Worm (Caenorhabditis elegans) whole organism, L2 larva: ENCODE data around the gene T05A12.3.

ENCODE experiments used
- C34F6.9 ChIP-seq: fragments of 150-350 bp; optimal IDR thresholded peaks from 2 replicates; lab custom pipeline; 2014; ENCODE audit warnings: missing biosample characterization, missing genetic modification characterization
- F13H6.1 ChIP-seq: sonication (generic microtip); optimal IDR thresholded peaks from 2 replicates; lab custom pipeline; 2016; ENCODE audit warnings: missing genetic modification characterization, missing compliant biosample characterization
- Y55F3AM.14 ChIP-seq: fragments of 200-800 bp; sonication (Bioruptor generic); optimal IDR thresholded peaks from 2 replicates; lab custom pipeline; 2018; ENCODE audit warnings: mild to moderate bottlenecking, missing genetic modification characterization, missing compliant biosample characterization
- ZK546.5 ChIP-seq: sonication (generic microtip); optimal IDR thresholded peaks from 2 replicates; lab custom pipeline; 2017; ENCODE audit warnings: missing biosample characterization, missing genetic modification characterization
- alr-1 ChIP-seq: fragments of 150-350 bp; optimal IDR thresholded peaks from 2 replicates; lab custom pipeline; 2014; ENCODE audit warnings: missing biosample characterization, missing genetic modification characterization
- ama-1 ChIP-seq: fragments of 150-350 bp; optimal IDR thresholded peaks from 2 replicates; lab custom pipeline; 2018; ENCODE audit warnings: inconsistent platforms
- blmp-1 ChIP-seq: sonication (generic microtip); optimal IDR thresholded peaks from 2 replicates; lab custom pipeline; 2017; ENCODE audit warnings: missing genetic modification characterization, mild to moderate bottlenecking, missing compliant biosample characterization, antibody characterized with exemption, moderate library complexity; ENCODE audit not compliant: insufficient read depth
- crh-2 ChIP-seq: sonication (generic microtip); optimal IDR thresholded peaks from 2 replicates; lab custom pipeline; 2017; ENCODE audit warnings: missing biosample characterization, missing genetic modification characterization
- egl-27 ChIP-seq: sonication (generic microtip); optimal IDR thresholded peaks from 3 replicates; lab custom pipeline; 2017; ENCODE audit warnings: missing biosample characterization, missing genetic modification reagents, missing genetic modification characterization
- elt-3 ChIP-seq: sonication (generic microtip); optimal IDR thresholded peaks from 2 replicates; lab custom pipeline; 2017; ENCODE audit warnings: missing biosample characterization, missing genetic modification characterization
- fos-1 ChIP-seq: fragments of 150-350 bp; optimal IDR thresholded peaks from 2 replicates; lab custom pipeline; 2014; ENCODE audit warnings: missing biosample characterization, missing genetic modification characterization
- gmeb-1 ChIP-seq: fragments of 150-350 bp; optimal IDR thresholded peaks from 2 replicates; lab custom pipeline; 2014; ENCODE audit warnings: missing biosample characterization, missing genetic modification characterization
- lin-11 ChIP-seq: fragments of 150-350 bp; sonication (generic microtip); optimal IDR thresholded peaks from 2 replicates; lab custom pipeline; 2014; ENCODE audit warnings: missing biosample characterization, missing genetic modification characterization, inconsistent platforms, mixed read lengths
- lin-13 ChIP-seq: fragments of 150-350 bp; optimal IDR thresholded peaks from 2 replicates; lab custom pipeline; 2014; ENCODE audit warnings: missing biosample characterization, missing genetic modification reagents, missing genetic modification characterization
- lin-39 ChIP-seq: fragments of 150-350 bp; optimal IDR thresholded peaks from 2 replicates; lab custom pipeline; 2014; ENCODE audit warnings: missing biosample characterization, missing genetic modification reagents, missing genetic modification characterization
- lsy-2 ChIP-seq, 2 experiments: fragments of 150-350 bp in 1 of 2; sonication (generic microtip) in 1 of 2; optimal IDR thresholded peaks; 2 replicates each; lab custom pipeline; 2014 to 2017; ENCODE audit warnings: missing biosample characterization in 2 of 2, missing genetic modification characterization in 2 of 2
- mab-5 ChIP-seq: fragments of 150-350 bp; optimal IDR thresholded peaks from 2 replicates; lab custom pipeline; 2014; ENCODE audit warnings: missing biosample characterization, missing genetic modification characterization
- mdl-1 ChIP-seq, 2 experiments: fragments of 150-350 bp in 1 of 2; sonication (generic microtip) in 1 of 2; optimal IDR thresholded peaks; 2 replicates each; lab custom pipeline; 2017; ENCODE audit warnings: missing biosample characterization in 2 of 2, missing genetic modification characterization in 2 of 2
- nhr-10 ChIP-seq: sonication (generic microtip); optimal IDR thresholded peaks from 2 replicates; lab custom pipeline; 2017; ENCODE audit warnings: missing biosample characterization, missing genetic modification characterization
- nhr-11 ChIP-seq: fragments of 150-350 bp; optimal IDR thresholded peaks from 2 replicates; lab custom pipeline; 2014; ENCODE audit warnings: missing biosample characterization, missing genetic modification characterization
- nhr-129 ChIP-seq: fragments of 150-350 bp; optimal IDR thresholded peaks from 2 replicates; lab custom pipeline; 2014; ENCODE audit warnings: missing biosample characterization, missing genetic modification characterization
- nhr-21 ChIP-seq: fragments of 150-350 bp; optimal IDR thresholded peaks from 2 replicates; lab custom pipeline; 2014; ENCODE audit warnings: missing biosample characterization, missing genetic modification characterization
- nhr-6 ChIP-seq: fragments of 150-350 bp; optimal IDR thresholded peaks from 2 replicates; lab custom pipeline; 2014; ENCODE audit warnings: missing biosample characterization, missing genetic modification characterization
- peb-1 ChIP-seq: fragments of 150-350 bp; optimal IDR thresholded peaks from 2 replicates; lab custom pipeline; 2014; ENCODE audit warnings: missing biosample characterization, missing genetic modification characterization
- skn-1 ChIP-seq: sonication (generic microtip); optimal IDR thresholded peaks from 2 replicates; lab custom pipeline; 2017; ENCODE audit warnings: missing biosample characterization, missing genetic modification characterization
- sma-3 ChIP-seq: sonication (generic microtip); optimal IDR thresholded peaks from 2 replicates; lab custom pipeline; 2016; ENCODE audit warnings: missing genetic modification reagents, missing genetic modification characterization, missing compliant biosample characterization
- sma-9 ChIP-seq, 2 experiments: fragments of 150-350 bp in 1 of 2; sonication (generic microtip) in 1 of 2; optimal IDR thresholded peaks; 2 replicates each; lab custom pipeline; 2014 to 2016; ENCODE audit warnings: missing genetic modification characterization in 2 of 2, mild to moderate bottlenecking in 1 of 2, missing biosample characterization in 1 of 2, missing compliant biosample characterization in 1 of 2, missing genetic modification reagents in 1 of 2, moderate library complexity in 1 of 2
- snpc-4 ChIP-seq: fragments of 150-350 bp; optimal IDR thresholded peaks from 2 replicates; lab custom pipeline; 2014; ENCODE audit warnings: missing biosample characterization, missing genetic modification characterization
- unc-39 ChIP-seq: fragments of 150-350 bp; optimal IDR thresholded peaks from 2 replicates; lab custom pipeline; 2014; ENCODE audit warnings: missing biosample characterization, missing genetic modification characterization
- unc-55 ChIP-seq: fragments of 150-350 bp; sonication (generic microtip); optimal IDR thresholded peaks from 3 replicates; lab custom pipeline; 2014; ENCODE audit warnings: missing biosample characterization, missing genetic modification reagents, missing genetic modification characterization
- unc-62 ChIP-seq: fragments of 150-350 bp; optimal IDR thresholded peaks from 2 replicates; lab custom pipeline; 2014; ENCODE audit warnings: missing biosample characterization, missing genetic modification reagents, missing genetic modification characterization
- zag-1 ChIP-seq: fragments of 150-350 bp; optimal IDR thresholded peaks from 2 replicates; lab custom pipeline; 2014; ENCODE audit warnings: missing biosample characterization, missing genetic modification characterization
- ztf-1 ChIP-seq: fragments of 200-800 bp; sonication (Bioruptor generic); conservative IDR thresholded peaks from 2 replicates; pipeline ENCODE4 v1.3.6; 2022; ENCODE audit warnings: missing genetic modification characterization, missing compliant biosample characterization
- ztf-11 ChIP-seq: sonication (generic microtip); optimal IDR thresholded peaks from 2 replicates; lab custom pipeline; 2017; ENCODE audit warnings: missing biosample characterization, missing genetic modification characterization
- ztf-4 ChIP-seq: fragments of 150-350 bp; optimal IDR thresholded peaks from 2 replicates; lab custom pipeline; 2014; ENCODE audit warnings: missing biosample characterization, missing genetic modification characterization

The T05A12.3 gene

DNA sequence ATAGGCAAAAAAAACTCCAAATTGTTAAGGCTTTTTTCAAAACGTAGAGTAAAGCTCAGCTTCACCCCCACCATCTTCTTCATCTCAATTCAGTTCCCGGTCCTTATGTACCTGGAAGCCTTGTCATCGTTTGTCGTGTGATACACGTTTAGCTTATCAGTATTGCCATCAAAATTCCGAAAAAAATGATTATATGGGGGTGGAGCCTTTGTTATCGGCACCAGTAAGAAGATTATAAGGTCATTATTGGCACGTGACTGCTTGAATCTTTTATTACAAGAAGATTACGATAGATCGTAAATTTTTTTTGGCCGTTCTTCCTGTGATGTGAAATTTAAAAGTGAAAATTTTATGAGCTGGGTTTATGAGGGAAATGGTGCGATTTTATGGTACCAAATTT, 7.0 kb downstream of the T05A12.3 start:
- TF ChIP-seq crh-2 (tag; lab: Kevin White, UChicago) = peak; percentile 33
- peak; percentile 42 for TF ChIP-seq gmeb-1 (tag; lab: Kevin White, UChicago)
- TF ChIP-seq sma-3 (GFP tag; lab: Kevin White, UChicago) = peak; percentile 19
- TF ChIP-seq F13H6.1 = peak; percentile 0
- TF ChIP-seq sma-9 (GFP tag; optimal IDR thresholded peaks at IDR 0.05; lab: Kevin White, UChicago) = peak; percentile 86
- no peak for TF ChIP-seq sma-9 (tag; optimal IDR thresholded peaks at IDR 0.05; lab: Kevin White, UChicago)
- TF ChIP-seq mdl-1 (tag; optimal IDR thresholded peaks at IDR 0.05; lab: Kevin White, UChicago) = no peak
- no peak for TF ChIP-seq ztf-1 (GFP tag; lab: Robert Waterston, UW)
- no peak for TF ChIP-seq snpc-4
- peak; percentile 87 for TF ChIP-seq fos-1 (tag; lab: Kevin White, UChicago)

DNA sequence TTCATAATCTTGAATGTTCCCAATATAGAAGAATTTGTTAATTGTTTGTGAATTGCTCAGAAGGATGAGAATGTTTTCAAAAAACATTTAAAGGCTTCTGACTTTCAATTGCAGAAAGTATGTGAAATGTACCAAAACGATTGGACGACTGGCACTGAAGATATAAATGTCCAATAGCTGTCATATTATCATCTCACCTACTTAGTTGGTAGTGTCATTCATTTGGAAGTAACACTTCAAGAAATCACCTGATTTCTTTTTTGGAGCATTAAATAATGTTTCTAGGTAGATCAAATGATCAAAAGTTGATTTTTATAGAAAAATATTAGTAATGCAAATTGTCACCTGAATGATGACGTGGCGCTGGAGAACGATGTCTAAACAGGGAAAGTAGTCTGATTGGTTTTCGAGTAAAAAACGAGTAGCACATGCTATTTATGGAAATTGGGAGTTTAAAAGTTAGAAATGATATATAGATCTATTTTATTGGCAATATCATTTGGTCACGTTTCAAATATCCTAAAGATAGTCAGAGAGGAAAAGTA, 7.7 kb downstream of the T05A12.3 start:
- TF ChIP-seq ztf-4 (no peak), ZK546.5 (tag; lab: Kevin White, UChicago) (no peak), skn-1 (tag; lab: Kevin White, UChicago) (no peak), ama-1 (lab: Kevin White, UChicago) (no peak), nhr-10 (tag; lab: Kevin White, UChicago) (no peak), unc-39 (tag; lab: Kevin White, UChicago) (no peak), nhr-21 (tag; lab: Kevin White, UChicago) (no peak), lsy-2 (tag; optimal IDR thresholded peaks at IDR 0.05; lab: Kevin White, UChicago) (no peak), nhr-11 (tag; lab: Kevin White, UChicago) (no peak)

DNA sequence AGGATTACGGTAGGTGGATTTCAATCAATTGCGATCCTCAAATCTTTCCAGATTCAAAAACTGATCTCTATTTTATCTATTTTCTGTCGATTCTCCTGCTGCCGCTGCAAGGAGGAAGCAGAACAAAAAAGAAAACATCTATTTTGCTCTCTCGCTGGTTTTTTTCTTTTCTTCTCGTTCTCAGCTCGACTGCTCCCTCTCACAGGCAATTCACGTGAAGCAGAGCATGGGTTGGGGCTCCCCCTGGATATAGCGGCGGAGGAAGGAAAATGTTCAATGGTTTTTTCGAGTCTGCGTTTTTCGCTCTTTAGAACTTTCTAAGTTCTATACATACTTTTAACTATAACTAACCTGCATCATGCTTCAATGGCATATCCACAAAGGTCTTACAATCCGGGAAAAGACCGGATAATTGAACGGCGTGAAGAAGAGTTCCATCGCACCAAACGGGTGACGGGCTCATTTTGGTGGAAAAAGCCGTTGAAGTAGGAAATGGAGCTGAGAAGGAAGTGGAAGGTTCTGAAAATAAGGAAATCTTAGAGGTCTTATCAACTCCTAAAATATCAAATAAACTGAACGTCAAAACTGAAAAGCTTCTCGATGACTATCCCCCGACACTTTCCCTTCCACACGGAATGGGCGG, 8.4 kb downstream of the T05A12.3 start:
- TF ChIP-seq sma-9 (GFP tag; optimal IDR thresholded peaks at IDR 0.05; lab: Kevin White, UChicago) = peak; percentile 99
- TF ChIP-seq sma-9 (tag; optimal IDR thresholded peaks at IDR 0.05; lab: Kevin White, UChicago) = no peak
- no peak for TF ChIP-seq ztf-11 (tag; lab: Kevin White, UChicago)
- peak in 1 of 2 experiments; percentile 20 for TF ChIP-seq mdl-1 (tag; optimal IDR thresholded peaks at IDR 0.05; lab: Kevin White, UChicago)
- no peak for TF ChIP-seq skn-1 (tag; lab: Kevin White, UChicago)
- peak; percentile 13 for TF ChIP-seq nhr-6 (tag; lab: Kevin White, UChicago)
- TF ChIP-seq elt-3 (tag; lab: Kevin White, UChicago) = no peak
- TF ChIP-seq C34F6.9 (tag; lab: Kevin White, UChicago) = peak; percentile 75
- no peak for TF ChIP-seq lin-11
- peak; percentile 49 for TF ChIP-seq nhr-21 (tag; lab: Kevin White, UChicago)
- TF ChIP-seq zag-1 = peak; percentile 35
- TF ChIP-seq lin-13 (GFP tag; lab: Kevin White, UChicago) = peak; percentile 17
- TF ChIP-seq snpc-4 = peak; percentile 48
- peak; percentile 87 for TF ChIP-seq egl-27 (tag; lab: Kevin White, UChicago)
- TF ChIP-seq nhr-129 (tag; lab: Kevin White, UChicago) = peak; percentile 80
- peak in 1 of 2 experiments; percentile 79 for TF ChIP-seq lsy-2 (tag; optimal IDR thresholded peaks at IDR 0.05; lab: Kevin White, UChicago)
- peak; percentile 61 for TF ChIP-seq crh-2 (tag; lab: Kevin White, UChicago)
- peak; percentile 83 for TF ChIP-seq unc-55 (GFP tag; lab: Kevin White, UChicago)
- peak; percentile 78 for TF ChIP-seq F13H6.1
- TF ChIP-seq peb-1 (tag; lab: Kevin White, UChicago) = no peak
- TF ChIP-seq gmeb-1 (tag; lab: Kevin White, UChicago) = no peak
- peak; percentile 18 for TF ChIP-seq fos-1 (tag; lab: Kevin White, UChicago)

DNA sequence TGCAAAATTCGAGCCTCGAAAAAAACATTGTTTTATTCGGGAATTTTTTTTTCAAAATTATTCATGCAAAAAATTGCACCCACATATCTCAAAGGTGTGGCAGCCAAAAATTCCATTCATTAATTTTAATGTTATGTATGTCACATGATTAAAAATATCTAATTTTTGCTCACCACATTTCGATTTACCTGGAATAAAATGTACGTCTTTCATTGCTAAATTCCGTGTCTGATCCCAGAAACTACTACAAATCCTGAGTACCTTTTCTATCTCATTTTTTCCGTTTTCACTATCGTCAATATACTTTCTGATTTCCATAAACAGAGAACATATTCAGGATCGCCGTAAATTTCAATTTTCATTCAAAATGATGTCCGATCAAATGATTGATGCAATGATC, 14.5 kb downstream of the T05A12.3 start, which contains the start of gene srx-19:
TSS of gene srx-19 (plus strand) at position 301 of the 400 bp plus-strand sequence.
- TF ChIP-seq ztf-4 (no peak), unc-62 (GFP tag; lab: Kevin White, UChicago) (no peak), alr-1 (tag; lab: Kevin White, UChicago) (no peak), ztf-1 (GFP tag; lab: Robert Waterston, UW) (no peak), unc-55 (GFP tag; lab: Kevin White, UChicago) (no peak), C34F6.9 (tag; lab: Kevin White, UChicago) (no peak), lin-13 (GFP tag; lab: Kevin White, UChicago) (no peak), Y55F3AM.14 (no peak), mab-5 (tag; lab: Kevin White, UChicago) (no peak), mdl-1 (tag; optimal IDR thresholded peaks at IDR 0.05; lab: Kevin White, UChicago) (no peak), sma-3 (GFP tag; lab: Kevin White, UChicago) (no peak), ZK546.5 (tag; lab: Kevin White, UChicago) (no peak), lin-39 (tag; lab: Kevin White, UChicago) (no peak), blmp-1 (no peak), ztf-11 (tag; lab: Kevin White, UChicago) (no peak), crh-2 (tag; lab: Kevin White, UChicago) (no peak), elt-3 (tag; lab: Kevin White, UChicago) (no peak), sma-9 (GFP tag; optimal IDR thresholded peaks at IDR 0.05; lab: Kevin White, UChicago) (no peak), sma-9 (tag; optimal IDR thresholded peaks at IDR 0.05; lab: Kevin White, UChicago) (no peak), nhr-21 (tag; lab: Kevin White, UChicago) (no peak)
